Fruit fly (Drosophila melanogaster): Measurements from ENCODE around the gene Hus1-like.

Gene Hus1-like

dm6 chr3R:4809944-4810653 lies 1.8 kb downstream of the Hus1-like start (continued):
- TF ChIP-seq CG32772 (GFP tag; IDR thresholded peaks at IDR 0.05): no peak
- TF ChIP-seq en (GFP tag; optimal IDR thresholded peaks at IDR 0.05): no peak
- TF ChIP-seq CG12155 (GFP tag; optimal IDR thresholded peaks at IDR 0.05): peak; percentile 57
- TF ChIP-seq CG6683 (GFP tag; optimal IDR thresholded peaks at IDR 0.05): no peak
- TF ChIP-seq CG3407 (GFP tag; optimal IDR thresholded peaks at IDR 0.05): no peak
- TF ChIP-seq mirr (GFP tag; optimal IDR thresholded peaks at IDR 0.05): peak; percentile 24
- TF ChIP-seq fd64A (GFP tag; optimal IDR thresholded peaks at IDR 0.05): no peak
- TF ChIP-seq Mes4 (GFP tag; optimal IDR thresholded peaks at IDR 0.05): no peak
- TF ChIP-seq salm (tag; optimal IDR thresholded peaks at IDR 0.05): no peak
- TF ChIP-seq tin (GFP tag; optimal IDR thresholded peaks at IDR 0.05): no peak
- TF ChIP-seq tup (GFP tag; optimal IDR thresholded peaks at IDR 0.05): no peak
- no peak for TF ChIP-seq CG14860 (GFP tag; IDR thresholded peaks at IDR 0.05; ENCODE audit: partially characterized antibody)
- no peak for TF ChIP-seq Fer3 (tag; optimal IDR thresholded peaks at IDR 0.05)
- TF ChIP-seq CG2678 (tag; optimal IDR thresholded peaks at IDR 0.05): no peak
- TF ChIP-seq Lhr (GFP tag; optimal IDR thresholded peaks at IDR 0.05): no peak
- no peak for TF ChIP-seq CG7928 (GFP tag; optimal IDR thresholded peaks at IDR 0.05)
- TF ChIP-seq CG18764 (GFP tag; optimal IDR thresholded peaks at IDR 0.05): no peak
- TF ChIP-seq CG12299 (tag; optimal IDR thresholded peaks at IDR 0.05): no peak
- TF ChIP-seq eve (GFP tag; optimal IDR thresholded peaks at IDR 0.05): no peak
- no peak for TF ChIP-seq YL-1 (GFP tag; optimal IDR thresholded peaks at IDR 0.05)
- TF ChIP-seq CG30020 (tag; optimal IDR thresholded peaks at IDR 0.05): no peak
- peak; percentile 50 for TF ChIP-seq Scr (GFP tag; IDR thresholded peaks at IDR 0.05; ENCODE audit: partially characterized antibody)
- TF ChIP-seq CG11398 (GFP tag; optimal IDR thresholded peaks at IDR 0.05): no peak
- no peak for TF ChIP-seq CG10267 (tag; optimal IDR thresholded peaks at IDR 0.05)
- no peak for TF ChIP-seq B-H1 (GFP tag; IDR thresholded peaks at IDR 0.05)
- no peak for TF ChIP-seq p53 (GFP tag; optimal IDR thresholded peaks at IDR 0.05)
- 0 out of 4 replicates have a peak, but pooled peaks have one; percentile 18 for TF ChIP-seq Dll (GFP tag; IDR thresholded peaks at IDR 0.05; ENCODE audit: partially characterized antibody)
- no peak for TF ChIP-seq CG17802 (tag; optimal IDR thresholded peaks at IDR 0.05)
- no peak for TF ChIP-seq CG17568 (GFP tag; optimal IDR thresholded peaks at IDR 0.05)
- TF ChIP-seq CG8281 (tag; optimal IDR thresholded peaks at IDR 0.05): no peak
- TF ChIP-seq ac (GFP tag; optimal IDR thresholded peaks at IDR 0.05): no peak
- TF ChIP-seq ken (GFP tag; IDR thresholded peaks at IDR 0.05): no peak
- TF ChIP-seq CG17612 (GFP tag; IDR thresholded peaks at IDR 0.05): no peak
- no peak for TF ChIP-seq CG14710 (tag; optimal IDR thresholded peaks at IDR 0.05)
- TF ChIP-seq CG5953 (GFP tag; IDR thresholded peaks at IDR 0.05): no peak
- no peak for TF ChIP-seq E2f1 (GFP tag; IDR thresholded peaks at IDR 0.05)
- no peak for TF ChIP-seq CoRest (tag; optimal IDR thresholded peaks at IDR 0.05)
- peak; percentile 75 for TF ChIP-seq lbe (GFP tag; optimal IDR thresholded peaks at IDR 0.05)
- no peak for TF ChIP-seq CG43689 (GFP tag; IDR thresholded peaks at IDR 0.05)
- no peak for TF ChIP-seq dysf (GFP tag; IDR thresholded peaks at IDR 0.05)
- TF ChIP-seq ewg (GFP tag; optimal IDR thresholded peaks at IDR 0.05): no peak
- no peak for TF ChIP-seq ems (GFP tag; optimal IDR thresholded peaks at IDR 0.05)
- no peak for TF ChIP-seq pb (GFP tag; optimal IDR thresholded peaks at IDR 0.05)
- 0 out of 2 replicates have a peak, but pooled peaks have one; percentile 9 for TF ChIP-seq CG32767 (GFP tag; IDR thresholded peaks at IDR 0.05)
- TF ChIP-seq pros (GFP tag; optimal IDR thresholded peaks at IDR 0.05): peak; percentile 51
- no peak for TF ChIP-seq CG15073 (GFP tag; optimal IDR thresholded peaks at IDR 0.05)
- TF ChIP-seq Dip3 (GFP tag; optimal IDR thresholded peaks at IDR 0.05): no peak
- TF ChIP-seq CG6175 (GFP tag; IDR thresholded peaks at IDR 0.05): no peak
- TF ChIP-seq CG2116 (GFP tag; optimal IDR thresholded peaks at IDR 0.05): no peak
- TF ChIP-seq seq (GFP tag; IDR thresholded peaks at IDR 0.05): no peak
